Worm (Caenorhabditis elegans) whole organism, late embryonic: Measurements from ENCODE around the gene F17A9.4.

Experiments
- Y22D7AL.16 ChIP-seq: sonication (generic microtip); optimal IDR thresholded peaks from 2 replicates; lab custom pipeline; 2016; ENCODE audit warnings: missing genetic modification characterization, missing compliant biosample characterization
- unc-3 ChIP-seq, 2 experiments: fragments of 200-800 bp in 1 of 2; sonication (Bioruptor generic) in 1 of 2; sonication (generic microtip) in 1 of 2; conservative IDR thresholded peaks in 1 of 2; optimal IDR thresholded peaks in 1 of 2; 2 replicates each; pipeline versions ENCODE4 v1.3.6 to Lab custom; 2016 to 2022; ENCODE audit warnings: missing compliant biosample characterization in 2 of 2, missing genetic modification characterization in 2 of 2, missing genetic modification reagents in 1 of 2

DNA sequence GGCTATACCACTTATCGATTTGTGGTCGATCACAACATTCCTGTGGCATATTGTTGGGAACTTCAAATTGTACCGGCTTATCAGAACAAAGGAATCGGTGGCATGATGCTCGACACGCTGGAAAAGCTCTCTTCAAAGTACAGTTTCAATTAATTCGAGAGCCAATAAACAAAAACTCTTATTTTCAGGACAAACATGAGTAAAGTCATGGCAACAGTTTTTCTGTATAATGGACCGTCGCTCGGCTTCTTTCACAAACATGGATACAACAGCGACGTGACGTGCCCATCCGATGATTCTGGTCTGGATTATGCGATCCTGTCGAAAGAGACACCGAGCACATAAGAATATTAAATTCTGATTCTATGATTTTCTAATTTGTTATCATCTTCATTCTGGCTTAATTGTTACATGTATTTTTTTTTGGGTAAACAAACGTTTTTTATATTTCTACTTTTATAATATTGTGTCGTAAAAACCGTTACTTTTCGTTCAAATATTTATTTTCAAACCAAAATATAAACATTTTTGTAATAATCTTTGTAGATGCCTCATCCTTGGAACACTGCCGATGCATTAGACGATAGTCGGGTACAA, 13.8 kb downstream of the F17A9.4 start, which contains the start of gene smut-1:
- TF ChIP-seq unc-3 (GFP tag; conservative IDR thresholded peaks at IDR 0.05; lab: Robert Waterston, UW) (no peak), unc-3 (tag; optimal IDR thresholded peaks at IDR 0.05; lab: Kevin White, UChicago) (no peak), Y22D7AL.16 (no peak)
